Fruit fly (Drosophila melanogaster) whole organism, embryonic: ENCODE results near the gene Paics.
A peak's percentile ranks its signal among the peaks of the same experiment; 100 is the strongest.

Source experiments
- Awh ChIP-seq: fragments of 200-800 bp; sonication (Bioruptor generic); IDR thresholded peaks from 2 replicates; pipeline ENCODE4, ENCODE4 v1.3.6; 2022; ENCODE audit warnings: missing biosample characterization, missing genetic modification characterization
- Bgb ChIP-seq: fragments of 200-800 bp; sonication (Bioruptor generic); IDR thresholded peaks from 2 replicates; pipeline ENCODE4 v1.3.6; 2022; ENCODE audit warnings: missing biosample characterization, missing genetic modification characterization; ENCODE audit not compliant: partially characterized antibody
- CG10209 ChIP-seq: fragments of 200-800 bp; sonication (Bioruptor generic); optimal IDR thresholded peaks from 3 replicates; lab custom pipeline; 2017; ENCODE audit warnings: missing biosample characterization, mild to moderate bottlenecking, missing genetic modification characterization, missing genetic modification reagents
- CG11085 ChIP-seq: fragments of 200-800 bp; sonication (Bioruptor generic); IDR thresholded peaks from 2 replicates; pipeline ENCODE4 v1.3.6; 2022; ENCODE audit warnings: missing biosample characterization, missing genetic modification characterization
- CG12744 ChIP-seq: fragments of 200-800 bp; sonication (Bioruptor generic); optimal IDR thresholded peaks from 2 replicates; lab custom pipeline; 2016; ENCODE audit warnings: missing biosample characterization, missing genetic modification characterization
- CG13287 ChIP-seq: fragments of 200-800 bp; sonication (Bioruptor generic); IDR thresholded peaks from 2 replicates; pipeline ENCODE4 v1.3.6; 2022; ENCODE audit warnings: missing biosample characterization, missing genetic modification characterization; ENCODE audit not compliant: partially characterized antibody
- CG16779 ChIP-seq: fragments of 200-800 bp; sonication (Bioruptor generic); IDR thresholded peaks from 2 replicates; pipeline ENCODE4 v1.3.6; 2022; ENCODE audit warnings: missing biosample characterization, missing genetic modification characterization
- CG17186 ChIP-seq: fragments of 200-800 bp; sonication (Bioruptor generic); optimal IDR thresholded peaks from 3 replicates; lab custom pipeline; 2017; ENCODE audit warnings: missing biosample characterization, missing genetic modification reagents, missing genetic modification characterization
- CG2120 ChIP-seq: fragments of 200-800 bp; sonication (Bioruptor generic); optimal IDR thresholded peaks from 3 replicates; lab custom pipeline; 2016; ENCODE audit warnings: missing biosample characterization, missing genetic modification characterization
- CG2678 ChIP-seq: fragments of 200-800 bp; sonication (Bioruptor generic); optimal IDR thresholded peaks from 3 replicates; lab custom pipeline; 2019; ENCODE audit warnings: missing biosample characterization, mild to moderate bottlenecking, missing genetic modification characterization, moderate library complexity
- CG30431 ChIP-seq: fragments of 200-800 bp; sonication (Bioruptor generic); optimal IDR thresholded peaks from 2 replicates; lab custom pipeline; 2017; ENCODE audit warnings: missing biosample characterization, missing genetic modification characterization
- CG42726 ChIP-seq: fragments of 200-800 bp; sonication (Bioruptor generic); IDR thresholded peaks from 2 replicates; pipeline ENCODE4 v1.3.6; 2022; ENCODE audit warnings: missing biosample characterization, missing genetic modification characterization; ENCODE audit not compliant: partially characterized antibody
- CG43689 ChIP-seq: fragments of 200-800 bp; sonication (Bioruptor generic); IDR thresholded peaks from 2 replicates; pipeline ENCODE4 v1.3.6; 2022; ENCODE audit warnings: missing biosample characterization, missing genetic modification characterization
- CG4404 ChIP-seq: fragments of 200-800 bp; sonication (Bioruptor generic); IDR thresholded peaks from 2 replicates; pipeline ENCODE4 v1.3.6; 2022; ENCODE audit warnings: missing biosample characterization, missing genetic modification characterization
- CG4424 ChIP-seq: fragments of 200-800 bp; sonication (Bioruptor generic); optimal IDR thresholded peaks from 3 replicates; lab custom pipeline; 2016; ENCODE audit warnings: missing biosample characterization, missing genetic modification characterization
- CG4617 ChIP-seq: fragments of 200-800 bp; sonication (Bioruptor generic); optimal IDR thresholded peaks from 3 replicates; lab custom pipeline; 2016; ENCODE audit warnings: missing biosample characterization, missing genetic modification characterization, borderline replicate concordance
- CG4820 ChIP-seq: fragments of 200-800 bp; sonication (Bioruptor generic); optimal IDR thresholded peaks from 3 replicates; lab custom pipeline; 2016; ENCODE audit warnings: missing biosample characterization, missing genetic modification characterization
- CG6175 ChIP-seq: fragments of 200-800 bp; sonication (Bioruptor generic); IDR thresholded peaks from 3 replicates; pipeline ENCODE4 v1.3.6; 2022; ENCODE audit warnings: missing biosample characterization, missing genetic modification characterization
- CG6765 ChIP-seq: fragments of 200-800 bp; sonication (Bioruptor generic); optimal IDR thresholded peaks from 3 replicates; lab custom pipeline; 2017; ENCODE audit warnings: missing biosample characterization, mild to moderate bottlenecking, missing genetic modification characterization
- CG7556 ChIP-seq: fragments of 200-800 bp; sonication (Bioruptor generic); optimal IDR thresholded peaks from 2 replicates; lab custom pipeline; 2017; ENCODE audit warnings: missing biosample characterization, mild to moderate bottlenecking, missing genetic modification characterization
- CG8089 ChIP-seq: fragments of 200-800 bp; sonication (Bioruptor generic); optimal IDR thresholded peaks from 3 replicates; lab custom pipeline; 2016; ENCODE audit warnings: missing biosample characterization, missing genetic modification characterization
- CG8924 ChIP-seq: fragments of 200-800 bp; optimal IDR thresholded peaks from 3 replicates; lab custom pipeline; 2019; ENCODE audit warnings: missing biosample characterization, mild to moderate bottlenecking, missing genetic modification characterization, moderate library complexity
- CG9215 ChIP-seq: fragments of 200-800 bp; sonication (Bioruptor generic); IDR thresholded peaks from 2 replicates; pipeline ENCODE4 v1.3.6; 2022; ENCODE audit warnings: missing biosample characterization, missing genetic modification characterization
- Eip74EF ChIP-seq, 2 experiments: fragments of 200-800 bp in 1 of 2; fragments of >200 bp in 1 of 2; sonication (Bioruptor generic) in 1 of 2; optimal IDR thresholded peaks; 2 replicates each; lab custom pipeline; 2017 to 2019; ENCODE audit warnings: missing biosample characterization in 2 of 2, missing genetic modification characterization in 2 of 2, mild to moderate bottlenecking in 1 of 2, moderate library complexity in 1 of 2
- Ets97D ChIP-seq: fragments of 200-800 bp; sonication (Bioruptor generic); optimal IDR thresholded peaks from 3 replicates; lab custom pipeline; 2016; ENCODE audit warnings: missing biosample characterization, missing genetic modification characterization
- HLH4C ChIP-seq: fragments of 200-800 bp; sonication (Bioruptor generic); IDR thresholded peaks from 3 replicates; pipeline ENCODE4 v1.3.6; 2022; ENCODE audit warnings: missing biosample characterization, missing genetic modification characterization; ENCODE audit not compliant: partially characterized antibody
- Hey ChIP-seq: fragments of 200-800 bp; sonication (Bioruptor generic); optimal IDR thresholded peaks from 3 replicates; lab custom pipeline; 2018; ENCODE audit warnings: missing biosample characterization, mild to moderate bottlenecking, missing genetic modification characterization
- HmgZ ChIP-seq: fragments of 200-800 bp; sonication (Bioruptor generic); optimal IDR thresholded peaks from 2 replicates; lab custom pipeline; 2018; ENCODE audit warnings: missing biosample characterization, mild to moderate bottlenecking, missing genetic modification characterization
- Hr39 ChIP-seq: fragments of >200 bp; optimal IDR thresholded peaks from 2 replicates; lab custom pipeline; 2017
- Hr51 ChIP-seq, 2 experiments: fragments of 200-800 bp; sonication (Bioruptor generic); optimal IDR thresholded peaks; 2 replicates in 1 of 2; 3 replicates in 1 of 2; lab custom pipeline; 2016 to 2018; ENCODE audit warnings: missing biosample characterization in 2 of 2, missing genetic modification characterization in 2 of 2, mild to moderate bottlenecking in 1 of 2, moderate library complexity in 1 of 2
- Kr ChIP-seq: fragments of 200-800 bp; sonication (Bioruptor generic); optimal IDR thresholded peaks from 2 replicates; lab custom pipeline; 2017; ENCODE audit warnings: missing biosample characterization, mild to moderate bottlenecking, missing genetic modification characterization
- Meics ChIP-seq: fragments of 200-800 bp; sonication (Bioruptor generic); optimal IDR thresholded peaks from 2 replicates; lab custom pipeline; 2017; ENCODE audit warnings: missing biosample characterization, mild to moderate bottlenecking, missing genetic modification characterization
- Rfx ChIP-seq: fragments of 200-800 bp; sonication (Bioruptor generic); IDR thresholded peaks from 2 replicates; pipeline ENCODE4 v1.3.6; 2022; ENCODE audit warnings: missing biosample characterization, missing genetic modification characterization
- Sin3A ChIP-seq: fragments of >200 bp; optimal IDR thresholded peaks from 2 replicates; lab custom pipeline; 2018
- Sry-δ ChIP-seq: fragments of 200-800 bp; sonication (Bioruptor generic); optimal IDR thresholded peaks from 2 replicates; lab custom pipeline; 2016; ENCODE audit warnings: missing biosample characterization, missing genetic modification characterization
- Usf ChIP-seq: fragments of 200-800 bp; sonication (Bioruptor generic); optimal IDR thresholded peaks from 2 replicates; lab custom pipeline; 2017; ENCODE audit warnings: missing genotype, missing biosample characterization, missing genetic modification characterization
- Xrp1 ChIP-seq: fragments of 200-800 bp; sonication (Bioruptor generic); IDR thresholded peaks from 2 replicates; pipeline ENCODE4 v1.3.6; 2022; ENCODE audit warnings: missing biosample characterization, missing genetic modification characterization
- ab ChIP-seq: fragments of 200-800 bp; sonication (Bioruptor generic); optimal IDR thresholded peaks from 2 replicates; lab custom pipeline; 2016; ENCODE audit warnings: missing biosample characterization, missing genetic modification characterization
- az2 ChIP-seq: fragments of 200-800 bp; sonication (Bioruptor generic); optimal IDR thresholded peaks from 3 replicates; lab custom pipeline; 2016; ENCODE audit warnings: missing biosample characterization, missing genetic modification characterization
- cad ChIP-seq: fragments of >200 bp; optimal IDR thresholded peaks from 2 replicates; lab custom pipeline; 2017; ENCODE audit warnings: missing biosample characterization, missing genetic modification characterization
- crc ChIP-seq: fragments of 200-800 bp; sonication (Bioruptor generic); optimal IDR thresholded peaks from 2 replicates; lab custom pipeline; 2016; ENCODE audit warnings: missing biosample characterization, missing genetic modification characterization
- fd3F ChIP-seq: fragments of 200-800 bp; sonication (Bioruptor generic); optimal IDR thresholded peaks from 2 replicates; lab custom pipeline; 2018; ENCODE audit warnings: missing biosample characterization, mild to moderate bottlenecking, missing genetic modification characterization, moderate library complexity
- ham ChIP-seq: fragments of 200-800 bp; sonication (Bioruptor generic); IDR thresholded peaks from 2 replicates; pipeline ENCODE4 v1.3.6; 2022; ENCODE audit warnings: missing biosample characterization, missing genetic modification characterization
- jigr1 ChIP-seq: fragments of 200-800 bp; sonication (Bioruptor generic); IDR thresholded peaks from 3 replicates; pipeline ENCODE4 v1.3.6; 2022; ENCODE audit warnings: missing biosample characterization, missing genetic modification characterization
- kay ChIP-seq: fragments of 200-800 bp; sonication (Bioruptor generic); optimal IDR thresholded peaks from 2 replicates; lab custom pipeline; 2016; ENCODE audit warnings: missing biosample characterization, missing genetic modification characterization
- pho ChIP-seq: fragments of 200-800 bp; sonication (Bioruptor generic); optimal IDR thresholded peaks from 2 replicates; lab custom pipeline; 2016; ENCODE audit warnings: missing biosample characterization, missing genetic modification characterization
- phol ChIP-seq: fragments of 200-800 bp; sonication (Bioruptor generic); optimal IDR thresholded peaks from 3 replicates; lab custom pipeline; 2018; ENCODE audit warnings: missing biosample characterization, mild to moderate bottlenecking, missing genetic modification characterization, moderate library complexity
- ssp ChIP-seq: fragments of 200-800 bp; sonication (Bioruptor generic); IDR thresholded peaks from 2 replicates; pipeline ENCODE4 v1.3.6; 2022; ENCODE audit warnings: missing biosample characterization, missing genetic modification characterization
- tap ChIP-seq: fragments of 200-800 bp; optimal IDR thresholded peaks from 3 replicates; lab custom pipeline; 2019; ENCODE audit warnings: missing biosample characterization, mild to moderate bottlenecking, missing genetic modification characterization, moderate library complexity
- tgo ChIP-seq: fragments of 200-800 bp; sonication (Bioruptor generic); IDR thresholded peaks from 3 replicates; pipeline ENCODE4 v1.3.6; 2022; ENCODE audit warnings: missing biosample characterization, missing genetic modification characterization
- vvl ChIP-seq: fragments of 200-800 bp; sonication (Bioruptor generic); IDR thresholded peaks from 2 replicates; pipeline ENCODE4 v1.3.6; 2022; ENCODE audit warnings: missing biosample characterization, missing genetic modification characterization
- wdn ChIP-seq: fragments of 200-800 bp; sonication (Bioruptor generic); IDR thresholded peaks from 2 replicates; pipeline ENCODE4 v1.3.6; 2022; ENCODE audit warnings: missing biosample characterization, missing genetic modification characterization

Gene Paics

dm6 chrX:12754348-12754733 is 6.1 kb downstream of the Paics start (continued):
- TF ChIP-seq Xrp1 (GFP tag; lab: Robert Waterston, UW) (peak; percentile 92), CG7556 (peak; percentile 88), CG6765 (GFP tag; lab: Kevin White, UChicago) (peak; percentile 56), pho (GFP tag; lab: Kevin White, UChicago) (peak; percentile 93), az2 (GFP tag; lab: Kevin White, UChicago) (peak; percentile 89), ab (GFP tag; lab: Kevin White, UChicago) (peak; percentile 88), CG12744 (GFP tag; lab: Kevin White, UChicago) (peak; percentile 82), CG4820 (GFP tag; lab: Kevin White, UChicago) (peak; percentile 89), Ets97D (GFP tag; lab: Kevin White, UChicago) (peak; percentile 47), CG11085 (GFP tag; lab: Robert Waterston, UW) (peak; percentile 95), Sin3A (lab: Kevin White, UChicago) (no peak), CG8089 (GFP tag; lab: Kevin White, UChicago) (peak; percentile 61), CG6175 (GFP tag; lab: Robert Waterston, UW) (peak; percentile 94), CG30431 (GFP tag; lab: Kevin White, UChicago) (peak; percentile 83), cad (GFP tag; lab: Kevin White, UChicago) (no peak), CG16779 (GFP tag; lab: Robert Waterston, UW) (peak; percentile 96), HLH4C (GFP tag; lab: Robert Waterston, UW) (no peak), Bgb (GFP tag; lab: Robert Waterston, UW) (no peak), Hey (tag; lab: Kevin White, UChicago) (peak; percentile 22), ham (GFP tag; lab: Robert Waterston, UW) (peak; percentile 86), crc (GFP tag; lab: Kevin White, UChicago) (peak; percentile 54), CG13287 (no peak), CG2120 (peak; percentile 98), Usf (peak; percentile 88), CG17186 (GFP tag; lab: Kevin White, UChicago) (peak; percentile 47), jigr1 (peak; percentile 87; the same call in 2 of the 3 replicates), vvl (GFP tag; lab: Robert Waterston, UW) (peak; percentile 97), Awh (GFP tag; lab: Robert Waterston, UW) (peak; percentile 89), CG42726 (GFP tag; lab: Robert Waterston, UW) (no peak), tgo (peak; percentile 95), kay (peak; percentile 60), CG4424 (GFP tag; lab: Kevin White, UChicago) (peak; percentile 90), phol (tag; lab: Kevin White, UChicago) (peak; percentile 89), CG10209 (GFP tag; lab: Kevin White, UChicago) (peak; percentile 91), CG9215 (GFP tag; lab: Robert Waterston, UW) (peak; percentile 95), Eip74EF (GFP tag; optimal IDR thresholded peaks at IDR 0.05; lab: Kevin White, UChicago) (peak in 1 of 2 experiments; percentile 55), ssp (GFP tag; lab: Robert Waterston, UW) (peak; percentile 88), CG4617 (GFP tag; lab: Kevin White, UChicago) (peak; percentile 68), Hr39 (lab: Kevin White, UChicago) (no peak), CG8924 (tag; lab: Kevin White, UChicago) (peak; percentile 89), CG4404 (GFP tag; lab: Robert Waterston, UW) (peak; percentile 91), fd3F (GFP tag; lab: Kevin White, UChicago) (peak; percentile 90), Kr (no peak), CG2678 (tag; lab: Kevin White, UChicago) (peak; percentile 95), wdn (GFP tag; lab: Robert Waterston, UW) (peak; percentile 94), CG43689 (GFP tag; lab: Robert Waterston, UW) (peak; percentile 89), tap (tag; lab: Kevin White, UChicago) (peak; percentile 75), Meics (GFP tag; lab: Kevin White, UChicago) (peak; percentile 95), Sry-δ (GFP tag; lab: Kevin White, UChicago) (peak; percentile 36), Hr51 (GFP tag; optimal IDR thresholded peaks at IDR 0.05; lab: Kevin White, UChicago) (peak; percentile 71 to 89), Rfx (GFP tag; lab: Robert Waterston, UW) (peak; percentile 98), HmgZ (tag; lab: Kevin White, UChicago) (peak; percentile 91)
